Fruit fly (Drosophila melanogaster) whole organism, embryonic: ENCODE data around the gene CG6231.

Source experiments
- BtbVII ChIP-seq: fragments of 200-800 bp; sonication (Bioruptor generic); optimal IDR thresholded peaks from 3 replicates; lab custom pipeline; 2017; ENCODE audit warnings: missing biosample characterization, mild to moderate bottlenecking, missing genetic modification characterization
- CG10366 ChIP-seq: fragments of 200-800 bp; sonication (Bioruptor generic); IDR thresholded peaks from 2 replicates; pipeline ENCODE4 v1.3.6; 2022; ENCODE audit warnings: missing biosample characterization, missing genetic modification characterization
- CG11247 ChIP-seq: fragments of 200-800 bp; sonication (Bioruptor generic); IDR thresholded peaks from 2 replicates; pipeline ENCODE4 v1.3.6; 2022; ENCODE audit warnings: missing biosample characterization, missing genetic modification characterization
- CG11398 ChIP-seq: fragments of 200-800 bp; sonication (Bioruptor generic); optimal IDR thresholded peaks from 2 replicates; lab custom pipeline; 2016; ENCODE audit warnings: missing biosample characterization, missing genetic modification characterization
- CG11696 ChIP-seq: fragments of 200-800 bp; sonication (Bioruptor generic); IDR thresholded peaks from 2 replicates; pipeline ENCODE4 v1.3.6; 2022; ENCODE audit warnings: missing biosample characterization, missing genetic modification characterization
- CG13123 ChIP-seq: fragments of 200-800 bp; sonication (Bioruptor generic); optimal IDR thresholded peaks from 2 replicates; lab custom pipeline; 2016; ENCODE audit warnings: missing biosample characterization, missing genetic modification characterization
- CG13775 ChIP-seq: fragments of 200-800 bp; sonication (Bioruptor generic); optimal IDR thresholded peaks from 3 replicates; lab custom pipeline; 2017; ENCODE audit warnings: missing biosample characterization, mild to moderate bottlenecking, missing genetic modification characterization
- CG14667 ChIP-seq: fragments of 200-800 bp; sonication (Bioruptor generic); IDR thresholded peaks from 2 replicates; pipeline ENCODE4 v1.3.6; 2022; ENCODE audit warnings: missing biosample characterization, missing genetic modification characterization
- CG15073 ChIP-seq: fragments of 200-800 bp; sonication (Bioruptor generic); optimal IDR thresholded peaks from 2 replicates; lab custom pipeline; 2016; ENCODE audit warnings: missing biosample characterization, missing genetic modification characterization
- CG17912 ChIP-seq: fragments of 200-800 bp; sonication (Bioruptor generic); optimal IDR thresholded peaks from 2 replicates; lab custom pipeline; 2018; ENCODE audit warnings: missing biosample characterization, mild to moderate bottlenecking, missing genetic modification characterization
- CG2129 ChIP-seq: fragments of 200-800 bp; sonication (Bioruptor generic); IDR thresholded peaks from 2 replicates; pipeline ENCODE4 v1.3.6; 2022; ENCODE audit warnings: missing biosample characterization, missing genetic modification characterization; ENCODE audit not compliant: partially characterized antibody
- CG30403 ChIP-seq: fragments of 200-800 bp; sonication (Bioruptor generic); optimal IDR thresholded peaks from 3 replicates; lab custom pipeline; 2016; ENCODE audit warnings: missing biosample characterization, missing genetic modification characterization
- CG3407 ChIP-seq: fragments of 200-800 bp; sonication (Bioruptor generic); optimal IDR thresholded peaks from 2 replicates; lab custom pipeline; 2018; ENCODE audit warnings: missing biosample characterization, mild to moderate bottlenecking, missing genetic modification characterization
- CG4360 ChIP-seq: fragments of 200-800 bp; sonication (Bioruptor generic); IDR thresholded peaks from 2 replicates; pipeline ENCODE4 v1.3.6; 2022; ENCODE audit warnings: missing biosample characterization, missing genetic modification characterization
- CG4820 ChIP-seq: fragments of 200-800 bp; sonication (Bioruptor generic); optimal IDR thresholded peaks from 3 replicates; lab custom pipeline; 2016; ENCODE audit warnings: missing biosample characterization, missing genetic modification characterization
- CG5245 ChIP-seq: fragments of 200-800 bp; sonication (Bioruptor generic); optimal IDR thresholded peaks from 3 replicates; lab custom pipeline; 2016; ENCODE audit warnings: missing biosample characterization, missing genetic modification characterization
- CG6765 ChIP-seq: fragments of 200-800 bp; sonication (Bioruptor generic); optimal IDR thresholded peaks from 3 replicates; lab custom pipeline; 2017; ENCODE audit warnings: missing biosample characterization, mild to moderate bottlenecking, missing genetic modification characterization
- CG9215 ChIP-seq: fragments of 200-800 bp; sonication (Bioruptor generic); IDR thresholded peaks from 2 replicates; pipeline ENCODE4 v1.3.6; 2022; ENCODE audit warnings: missing biosample characterization, missing genetic modification characterization
- CkIIα-i1 ChIP-seq: fragments of 200-800 bp; sonication (Bioruptor generic); IDR thresholded peaks from 2 replicates; pipeline ENCODE4 v1.3.6; 2022; ENCODE audit warnings: missing biosample characterization, missing genetic modification characterization
- CoRest ChIP-seq: fragments of 200-800 bp; sonication (Bioruptor generic); optimal IDR thresholded peaks from 3 replicates; lab custom pipeline; 2018; ENCODE audit warnings: missing biosample characterization, mild to moderate bottlenecking, missing genetic modification characterization, moderate library complexity
- D ChIP-seq, 2 experiments: fragments of 200-800 bp in 1 of 2; fragments of >200 bp in 1 of 2; sonication (Bioruptor generic) in 1 of 2; optimal IDR thresholded peaks; 2 replicates in 1 of 2; 3 replicates in 1 of 2; lab custom pipeline; 2017; ENCODE audit warnings: mild to moderate bottlenecking in 1 of 2, missing biosample characterization in 1 of 2, missing genetic modification characterization in 1 of 2, missing genetic modification reagents in 1 of 2
- D19A ChIP-seq: fragments of 200-800 bp; optimal IDR thresholded peaks from 3 replicates; lab custom pipeline; 2019; ENCODE audit warnings: missing biosample characterization, mild to moderate bottlenecking, missing genetic modification characterization, moderate library complexity
- Dref ChIP-seq: fragments of 200-800 bp; sonication (Bioruptor generic); IDR thresholded peaks from 2 replicates; pipeline ENCODE4 v1.3.6; 2022; ENCODE audit warnings: missing biosample characterization, missing genetic modification characterization
- Drgx ChIP-seq: fragments of 200-800 bp; sonication (Bioruptor generic); IDR thresholded peaks from 2 replicates; pipeline ENCODE4 v1.3.6; 2022; ENCODE audit warnings: missing biosample characterization, missing genetic modification characterization
- Ets97D ChIP-seq: fragments of 200-800 bp; sonication (Bioruptor generic); optimal IDR thresholded peaks from 3 replicates; lab custom pipeline; 2016; ENCODE audit warnings: missing biosample characterization, missing genetic modification characterization
- H2.0 ChIP-seq: fragments of 200-800 bp; sonication (Bioruptor generic); IDR thresholded peaks from 2 replicates; pipeline ENCODE4 v1.3.6; 2022; ENCODE audit warnings: missing biosample characterization, missing genetic modification characterization
- Hmr ChIP-seq: fragments of 200-800 bp; sonication (Bioruptor generic); optimal IDR thresholded peaks from 3 replicates; lab custom pipeline; 2017; ENCODE audit warnings: mild to moderate bottlenecking, missing biosample characterization, missing genetic modification reagents, missing genetic modification characterization
- Hr39 ChIP-seq: fragments of >200 bp; optimal IDR thresholded peaks from 2 replicates; lab custom pipeline; 2017
- MESR4 ChIP-seq: fragments of 200-800 bp; sonication (Bioruptor generic); optimal IDR thresholded peaks from 2 replicates; lab custom pipeline; 2018; ENCODE audit warnings: missing biosample characterization, mild to moderate bottlenecking, missing genetic modification characterization, moderate library complexity
- Mrtf ChIP-seq: fragments of 200-800 bp; sonication (Bioruptor generic); IDR thresholded peaks from 3 replicates; pipeline ENCODE4 v1.3.6; 2022; ENCODE audit warnings: missing biosample characterization, missing genetic modification characterization
- NK7.1 ChIP-seq: fragments of 200-800 bp; sonication (Bioruptor generic); optimal IDR thresholded peaks from 3 replicates; lab custom pipeline; 2016; ENCODE audit warnings: missing biosample characterization, missing genetic modification characterization
- Optix ChIP-seq: fragments of 200-800 bp; sonication (Bioruptor generic); IDR thresholded peaks from 3 replicates; pipeline ENCODE4 v1.3.6; 2022; ENCODE audit warnings: missing biosample characterization, missing genetic modification characterization
- Poxn ChIP-seq: fragments of 200-800 bp; sonication (Bioruptor generic); IDR thresholded peaks from 2 replicates; pipeline ENCODE4 v1.3.6; 2022; ENCODE audit warnings: missing biosample characterization, missing genetic modification characterization
- Ssrp ChIP-seq: fragments of 200-800 bp; sonication (Bioruptor generic); optimal IDR thresholded peaks from 2 replicates; lab custom pipeline; 2018; ENCODE audit warnings: missing biosample characterization, mild to moderate bottlenecking, missing genetic modification characterization, moderate library complexity
- eve ChIP-seq, 2 experiments: fragments of >200 bp; optimal IDR thresholded peaks; 2 replicates each; lab custom pipeline; 2017; ENCODE audit warnings: missing biosample characterization in 2 of 2, missing genetic modification characterization in 2 of 2
- gcm ChIP-seq: fragments of 200-800 bp; sonication (Bioruptor generic); optimal IDR thresholded peaks from 2 replicates; lab custom pipeline; 2019; ENCODE audit warnings: missing biosample characterization, mild to moderate bottlenecking, missing genetic modification characterization, moderate library complexity
- gfzf ChIP-seq: fragments of 200-800 bp; sonication (Bioruptor generic); optimal IDR thresholded peaks from 2 replicates; lab custom pipeline; 2016; ENCODE audit warnings: missing biosample characterization, mild to moderate bottlenecking, missing genetic modification characterization, moderate library complexity
- ham ChIP-seq: fragments of 200-800 bp; sonication (Bioruptor generic); IDR thresholded peaks from 2 replicates; pipeline ENCODE4 v1.3.6; 2022; ENCODE audit warnings: missing biosample characterization, missing genetic modification characterization
- inv ChIP-seq: fragments of 200-800 bp; sonication (Bioruptor generic); IDR thresholded peaks from 2 replicates; pipeline ENCODE4 v1.3.6; 2022; ENCODE audit warnings: missing biosample characterization, missing genetic modification characterization; ENCODE audit not compliant: partially characterized antibody
- nau ChIP-seq: fragments of 200-800 bp; sonication (Bioruptor generic); optimal IDR thresholded peaks from 3 replicates; lab custom pipeline; 2017; ENCODE audit warnings: missing biosample characterization, mild to moderate bottlenecking, missing genetic modification characterization, missing genetic modification reagents
- nerfin-2 ChIP-seq: fragments of 200-800 bp; sonication (Bioruptor generic); IDR thresholded peaks from 2 replicates; pipeline ENCODE4 v1.3.6; 2022; ENCODE audit warnings: missing biosample characterization, missing genetic modification characterization; ENCODE audit not compliant: partially characterized antibody
- nom ChIP-seq: fragments of 200-800 bp; sonication (Bioruptor generic); optimal IDR thresholded peaks from 2 replicates; lab custom pipeline; 2017; ENCODE audit warnings: missing biosample characterization, missing genetic modification characterization, mild to moderate bottlenecking, moderate library complexity, missing genetic modification reagents
- onecut ChIP-seq: fragments of 200-800 bp; sonication (Bioruptor generic); IDR thresholded peaks from 2 replicates; pipeline ENCODE4 v1.3.6; 2022; ENCODE audit warnings: missing biosample characterization, missing genetic modification characterization
- org-1 ChIP-seq: fragments of 200-800 bp; sonication (Bioruptor generic); optimal IDR thresholded peaks from 2 replicates; lab custom pipeline; 2017; ENCODE audit warnings: missing biosample characterization, missing genetic modification characterization
- peb ChIP-seq: fragments of 200-800 bp; sonication (Bioruptor generic); IDR thresholded peaks from 2 replicates; pipeline ENCODE4 v1.3.6; 2022; ENCODE audit warnings: missing biosample characterization, missing genetic modification characterization
- pnt ChIP-seq: fragments of 200-800 bp; sonication (Bioruptor generic); optimal IDR thresholded peaks from 3 replicates; lab custom pipeline; 2016; ENCODE audit warnings: missing biosample characterization, missing genetic modification characterization
- ranshi ChIP-seq: fragments of 200-800 bp; sonication (Bioruptor generic); IDR thresholded peaks from 2 replicates; pipeline ENCODE4 v1.3.6; 2022; ENCODE audit warnings: missing biosample characterization, missing genetic modification characterization
- repo ChIP-seq: fragments of 200-800 bp; sonication (Bioruptor generic); optimal IDR thresholded peaks from 2 replicates; lab custom pipeline; 2016; ENCODE audit warnings: missing biosample characterization, missing genetic modification characterization
- scrt ChIP-seq: fragments of 200-800 bp; sonication (Bioruptor generic); optimal IDR thresholded peaks from 2 replicates; lab custom pipeline; 2018; ENCODE audit warnings: missing biosample characterization, mild to moderate bottlenecking, missing genetic modification characterization, moderate library complexity
- stwl ChIP-seq: fragments of 200-800 bp; sonication (Bioruptor generic); optimal IDR thresholded peaks from 3 replicates; lab custom pipeline; 2018; ENCODE audit warnings: missing biosample characterization, mild to moderate bottlenecking, missing genetic modification characterization, moderate library complexity
- tin ChIP-seq: fragments of 200-800 bp; sonication (Bioruptor generic); optimal IDR thresholded peaks from 3 replicates; lab custom pipeline; 2016; ENCODE audit warnings: missing biosample characterization, missing genetic modification characterization
- vvl ChIP-seq: fragments of 200-800 bp; sonication (Bioruptor generic); IDR thresholded peaks from 2 replicates; pipeline ENCODE4 v1.3.6; 2022; ENCODE audit warnings: missing biosample characterization, missing genetic modification characterization
- yki ChIP-seq: fragments of >200 bp; optimal IDR thresholded peaks from 3 replicates; lab custom pipeline; 2018

CG6231 gene

dm6 chr3R:19632685-19633116 lies at the start of gene CG6231 (continued):
- TF ChIP-seq MESR4 (GFP tag; lab: Kevin White, UChicago) = no peak
- no peak for TF ChIP-seq repo (GFP tag; lab: Kevin White, UChicago)
- no peak for TF ChIP-seq Dref (GFP tag; lab: Robert Waterston, UW)
- no peak for TF ChIP-seq CG6765
- no peak for TF ChIP-seq CG17912
- TF ChIP-seq CG5245 (GFP tag; lab: Kevin White, UChicago) = no peak
- TF ChIP-seq CG3407 (GFP tag; lab: Kevin White, UChicago) = no peak
- TF ChIP-seq org-1 (GFP tag; lab: Kevin White, UChicago) = no peak
- TF ChIP-seq CG11398 (GFP tag; lab: Kevin White, UChicago) = no peak
- no peak for TF ChIP-seq Poxn (GFP tag; lab: Robert Waterston, UW)
- no peak for TF ChIP-seq CG2129
- TF ChIP-seq tin (GFP tag; lab: Kevin White, UChicago) = no peak
- no peak for TF ChIP-seq CG15073 (GFP tag; lab: Kevin White, UChicago)
- TF ChIP-seq Drgx (GFP tag; lab: Robert Waterston, UW) = 0 out of 2 replicates have a peak, but pooled peaks have one; percentile 45
- TF ChIP-seq D (optimal IDR thresholded peaks at IDR 0.05; lab: Kevin White, UChicago) = no peak
- no peak for TF ChIP-seq D (GFP tag; optimal IDR thresholded peaks at IDR 0.05; lab: Kevin White, UChicago)
- TF ChIP-seq pnt = peak; percentile 14
- TF ChIP-seq CG9215 (GFP tag; lab: Robert Waterston, UW) = no peak
- no peak for TF ChIP-seq CG10366
- TF ChIP-seq nom = no peak
- no peak for TF ChIP-seq eve (GFP tag; optimal IDR thresholded peaks at IDR 0.05; lab: Kevin White, UChicago)
- TF ChIP-seq Ssrp = no peak
- no peak for TF ChIP-seq gfzf (GFP tag; lab: Kevin White, UChicago)
- no peak for TF ChIP-seq stwl (tag; lab: Kevin White, UChicago)
- no peak for TF ChIP-seq D19A (tag; lab: Kevin White, UChicago)
- no peak for TF ChIP-seq H2.0
- no peak for TF ChIP-seq CoRest (tag; lab: Kevin White, UChicago)
- no peak for TF ChIP-seq CG13123 (GFP tag; lab: Kevin White, UChicago)
- TF ChIP-seq nau (GFP tag; lab: Kevin White, UChicago) = no peak
- TF ChIP-seq Hr39 (lab: Kevin White, UChicago) = no peak
- 0 out of 2 replicates have a peak, but pooled peaks have one; percentile 14 for TF ChIP-seq ranshi (GFP tag; lab: Robert Waterston, UW)
- peak; percentile 94 for TF ChIP-seq BtbVII (GFP tag; lab: Kevin White, UChicago)
- TF ChIP-seq yki = peak; percentile 18
- TF ChIP-seq Ets97D (GFP tag; lab: Kevin White, UChicago) = no peak
- TF ChIP-seq CG14667 (GFP tag; lab: Robert Waterston, UW) = no peak
- no peak for TF ChIP-seq Hmr (GFP tag; lab: Kevin White, UChicago)
- no peak for TF ChIP-seq nerfin-2
- peak; percentile 99 for TF ChIP-seq scrt
- TF ChIP-seq gcm (GFP tag; lab: Kevin White, UChicago) = no peak
- TF ChIP-seq ham (GFP tag; lab: Robert Waterston, UW) = no peak
- no peak for TF ChIP-seq CG11247 (GFP tag; lab: Robert Waterston, UW)
- no peak for TF ChIP-seq CG11696 (GFP tag; lab: Robert Waterston, UW)
- no peak for TF ChIP-seq CG4820 (GFP tag; lab: Kevin White, UChicago)
- TF ChIP-seq NK7.1 (GFP tag; lab: Kevin White, UChicago) = no peak
- TF ChIP-seq CkIIα-i1 = no peak
- no peak for TF ChIP-seq peb (GFP tag; lab: Robert Waterston, UW)
- TF ChIP-seq Mrtf (GFP tag; lab: Robert Waterston, UW) = no peak
- TF ChIP-seq CG13775 (GFP tag; lab: Kevin White, UChicago) = no peak
- no peak for TF ChIP-seq onecut (GFP tag; lab: Robert Waterston, UW)
- TF ChIP-seq CG4360 (GFP tag; lab: Robert Waterston, UW) = no peak
- TF ChIP-seq vvl (GFP tag; lab: Robert Waterston, UW) = peak; percentile 46; the same call in 1 of the 2 replicates
- no peak for TF ChIP-seq Optix (GFP tag; lab: Robert Waterston, UW)
- TF ChIP-seq CG30403 = no peak
- TF ChIP-seq inv = no peak
